Worm (Caenorhabditis elegans) whole organism, L4 larva: ENCODE measurements around the gene F28B12.1.

ENCODE experiments used
- F10B5.3 ChIP-seq: sonication (generic microtip); optimal IDR thresholded peaks from 2 replicates; lab custom pipeline; 2016; ENCODE audit warnings: mild to moderate bottlenecking, missing genetic modification characterization, missing compliant biosample characterization
- F26F4.8 ChIP-seq: fragments of 200-800 bp; sonication (Bioruptor generic); conservative IDR thresholded peaks from 2 replicates; pipeline ENCODE4 v1.3.6; 2022; ENCODE audit warnings: missing genetic modification characterization, missing compliant biosample characterization
- T20F7.1 ChIP-seq: fragments of 200-800 bp; sonication (Bioruptor generic); optimal IDR thresholded peaks from 2 replicates; lab custom pipeline; 2018; ENCODE audit warnings: mild to moderate bottlenecking, missing genetic modification characterization, missing compliant biosample characterization
- Y105C5A.15 ChIP-seq: fragments of 200-800 bp; sonication (Bioruptor generic); IDR thresholded peaks from 2 replicates; pipeline ENCODE4 v1.3.6; 2022; ENCODE audit warnings: missing genetic modification characterization, missing compliant biosample characterization
- aha-1 ChIP-seq: fragments of 150-350 bp; peaks from one replicate; lab custom pipeline; 2014; ENCODE audit warnings: missing biosample characterization, missing genetic modification characterization
- aly-2 ChIP-seq: sonication (generic microtip); optimal IDR thresholded peaks from 2 replicates; lab custom pipeline; 2018; ENCODE audit warnings: missing biosample characterization, missing genetic modification characterization
- ama-1 ChIP-seq: fragments of 150-350 bp; optimal IDR thresholded peaks from 2 replicates; lab custom pipeline; 2014; ENCODE audit warnings: inconsistent platforms, mixed read lengths
- ceh-20 ChIP-seq: fragments of 200-800 bp; sonication (Bioruptor generic); IDR thresholded peaks from 2 replicates; pipeline ENCODE4 v1.3.6; 2022; ENCODE audit warnings: missing genetic modification reagents, missing genetic modification characterization, missing compliant biosample characterization
- ces-1 ChIP-seq: fragments of 150-350 bp; sonication (generic microtip); optimal IDR thresholded peaks from 4 replicates; lab custom pipeline; 2014; ENCODE audit warnings: missing biosample characterization, missing genetic modification reagents, missing genetic modification characterization
- daf-12 ChIP-seq: fragments of 150-350 bp; optimal IDR thresholded peaks from 2 replicates; lab custom pipeline; 2014; ENCODE audit warnings: missing biosample characterization, missing genetic modification reagents, missing genetic modification characterization
- dmd-8 ChIP-seq: fragments of 200-800 bp; sonication (Bioruptor generic); IDR thresholded peaks from 2 replicates; pipeline ENCODE4 v1.3.6; 2022; ENCODE audit warnings: missing genetic modification characterization, missing compliant biosample characterization
- dpl-1 ChIP-seq: fragments of 150-350 bp; optimal IDR thresholded peaks from 2 replicates; lab custom pipeline; 2014; ENCODE audit warnings: missing biosample characterization, missing genetic modification reagents, missing genetic modification characterization
- dve-1 ChIP-seq: sonication (generic microtip); optimal IDR thresholded peaks from 2 replicates; lab custom pipeline; 2017; ENCODE audit warnings: antibody characterized with exemption, mild to moderate bottlenecking, missing genetic modification characterization, missing compliant biosample characterization; ENCODE audit not compliant: insufficient read depth
- egl-43 ChIP-seq: fragments of 200-800 bp; sonication (Bioruptor generic); IDR thresholded peaks from 2 replicates; pipeline ENCODE4 v1.3.6; 2022; ENCODE audit warnings: missing genetic modification reagents, missing genetic modification characterization, missing compliant biosample characterization
- fkh-10 ChIP-seq: fragments of 150-350 bp; optimal IDR thresholded peaks from 2 replicates; lab custom pipeline; 2014; ENCODE audit warnings: missing biosample characterization, missing genetic modification reagents, missing genetic modification characterization
- fos-1 ChIP-seq: fragments of 150-350 bp; optimal IDR thresholded peaks from 2 replicates; lab custom pipeline; 2014; ENCODE audit warnings: missing biosample characterization, missing genetic modification characterization
- hlh-11 ChIP-seq: fragments of 200-800 bp; sonication (Bioruptor generic); optimal IDR thresholded peaks from 2 replicates; lab custom pipeline; 2018; ENCODE audit warnings: mild to moderate bottlenecking, missing genetic modification characterization, missing compliant biosample characterization
- hlh-30 ChIP-seq: sonication (generic microtip); optimal IDR thresholded peaks from 2 replicates; lab custom pipeline; 2017; ENCODE audit warnings: antibody characterized with exemption, mild to moderate bottlenecking, missing genetic modification characterization, missing compliant biosample characterization; ENCODE audit not compliant: insufficient read depth
- jun-1 ChIP-seq: fragments of 150-350 bp; optimal IDR thresholded peaks from 2 replicates; lab custom pipeline; 2014; ENCODE audit warnings: missing biosample characterization, missing genetic modification reagents, missing genetic modification characterization
- lim-7 ChIP-seq: fragments of 200-800 bp; sonication (Bioruptor generic); IDR thresholded peaks from 2 replicates; pipeline ENCODE4 v1.3.6; 2022; ENCODE audit warnings: missing genetic modification characterization, missing compliant biosample characterization
- lin-39 ChIP-seq: fragments of 150-350 bp; optimal IDR thresholded peaks from 2 replicates; lab custom pipeline; 2014; ENCODE audit warnings: missing biosample characterization, missing genetic modification reagents, missing genetic modification characterization
- lir-3 ChIP-seq: sonication (generic microtip); optimal IDR thresholded peaks from 2 replicates; lab custom pipeline; 2016; ENCODE audit warnings: mild to moderate bottlenecking, missing genetic modification characterization, missing compliant biosample characterization
- lsy-2 ChIP-seq, 2 experiments: fragments of 150-350 bp in 1 of 2; sonication (generic microtip) in 1 of 2; optimal IDR thresholded peaks; 2 replicates each; lab custom pipeline; 2014 to 2017; ENCODE audit warnings: missing biosample characterization in 2 of 2, missing genetic modification characterization in 2 of 2
- madf-5 ChIP-seq, 2 experiments: fragments of 200-800 bp; sonication (Bioruptor generic); IDR thresholded peaks; 2 replicates each; pipeline ENCODE4 v1.3.6; 2022; ENCODE audit warnings: missing compliant biosample characterization in 2 of 2, missing genetic modification characterization in 2 of 2
- madf-9 ChIP-seq: fragments of 200-800 bp; sonication (Bioruptor generic); conservative IDR thresholded peaks from 2 replicates; pipeline ENCODE4 v1.3.6; 2022; ENCODE audit warnings: missing genetic modification reagents, missing genetic modification characterization, missing compliant biosample characterization
- mdt-29 ChIP-seq: fragments of 200-800 bp; sonication (Bioruptor generic); IDR thresholded peaks from 2 replicates; pipeline ENCODE4 v1.3.6; 2022; ENCODE audit warnings: missing genetic modification reagents, missing genetic modification characterization, missing compliant biosample characterization
- mep-1 ChIP-seq: fragments of 150-350 bp; sonication (generic microtip); optimal IDR thresholded peaks from 3 replicates; lab custom pipeline; 2014; ENCODE audit warnings: missing biosample characterization, missing genetic modification characterization
- nhr-11 ChIP-seq: fragments of 150-350 bp; optimal IDR thresholded peaks from 2 replicates; lab custom pipeline; 2014; ENCODE audit warnings: missing biosample characterization, missing genetic modification characterization
- nhr-28 ChIP-seq: fragments of 150-350 bp; optimal IDR thresholded peaks from 2 replicates; lab custom pipeline; 2014; ENCODE audit warnings: missing biosample characterization, missing genetic modification characterization
- nhr-76 ChIP-seq: fragments of 150-350 bp; optimal IDR thresholded peaks from 2 replicates; lab custom pipeline; 2014; ENCODE audit warnings: missing biosample characterization, missing genetic modification characterization
- pha-4 ChIP-seq, 2 experiments: fragments of 150-350 bp in 1 of 2; fragments of 200-800 bp in 1 of 2; sonication (Bioruptor generic) in 1 of 2; IDR thresholded peaks in 1 of 2; optimal IDR thresholded peaks in 1 of 2; 2 replicates each; pipeline versions ENCODE4 v1.3.6 to Lab custom; 2014 to 2022; ENCODE audit warnings: missing genetic modification characterization in 2 of 2, missing genetic modification reagents in 2 of 2, missing biosample characterization in 1 of 2, missing compliant biosample characterization in 1 of 2
- php-3 ChIP-seq: fragments of 200-800 bp; sonication (Bioruptor generic); IDR thresholded peaks from 2 replicates; pipeline ENCODE4 v1.3.6; 2022; ENCODE audit warnings: missing genetic modification reagents, missing genetic modification characterization, missing compliant biosample characterization
- pqm-1 ChIP-seq: sonication (generic microtip); optimal IDR thresholded peaks from 2 replicates; lab custom pipeline; 2017; ENCODE audit warnings: missing biosample characterization, missing genetic modification characterization
- rbr-2 ChIP-seq: sonication (generic microtip); optimal IDR thresholded peaks from 2 replicates; lab custom pipeline; 2016; ENCODE audit warnings: missing genotype, missing genetic modification characterization, missing compliant biosample characterization
- set-16 ChIP-seq: fragments of 200-800 bp; sonication (Bioruptor generic); IDR thresholded peaks from 2 replicates; pipeline ENCODE4 v1.3.6; 2022; ENCODE audit warnings: missing genetic modification reagents, missing genetic modification characterization, missing compliant biosample characterization
- spr-1 ChIP-seq: sonication (generic microtip); optimal IDR thresholded peaks from 2 replicates; lab custom pipeline; 2016; ENCODE audit warnings: mild to moderate bottlenecking, missing genetic modification characterization, missing compliant biosample characterization
- tra-1 ChIP-seq: fragments of 200-800 bp; sonication (Bioruptor generic); IDR thresholded peaks from 2 replicates; pipeline ENCODE4 v1.3.6; 2022; ENCODE audit warnings: missing genetic modification reagents, missing genetic modification characterization, missing compliant biosample characterization
- unc-62 ChIP-seq, 3 experiments: fragments of 150-350 bp in 1 of 3; sonication (generic microtip); optimal IDR thresholded peaks in 2 of 3; peaks in 1 of 3; 1 replicate in 1 of 3; 2 replicates in 2 of 3; lab custom pipeline; 2014 to 2017; ENCODE audit warnings: missing biosample characterization in 3 of 3, missing genetic modification characterization in 3 of 3, missing genetic modification reagents in 3 of 3, missing genotype in 1 of 3
- vab-7 ChIP-seq: fragments of 200-800 bp; sonication (Bioruptor generic); IDR thresholded peaks from 2 replicates; pipeline ENCODE4 v1.3.6; 2022; ENCODE audit warnings: missing genetic modification reagents, missing genetic modification characterization, missing compliant biosample characterization
- zag-1 ChIP-seq: fragments of 150-350 bp; optimal IDR thresholded peaks from 2 replicates; lab custom pipeline; 2014; ENCODE audit warnings: missing biosample characterization, missing genetic modification characterization
- zip-11 ChIP-seq: fragments of 200-800 bp; sonication (Bioruptor generic); IDR thresholded peaks from 2 replicates; pipeline ENCODE4 v1.3.6; 2022; ENCODE audit warnings: missing genetic modification characterization, missing compliant biosample characterization
- zip-2 ChIP-seq: fragments of 150-350 bp; optimal IDR thresholded peaks from 2 replicates; lab custom pipeline; 2014; ENCODE audit warnings: missing biosample characterization, missing genetic modification characterization
- ztf-7 ChIP-seq: fragments of 150-350 bp; optimal IDR thresholded peaks from 2 replicates; lab custom pipeline; 2014; ENCODE audit warnings: missing biosample characterization, missing genetic modification characterization

The F28B12.1 gene

ce11 chrII:5942593-5942992, at the start of gene F28B12.1:
TSS of gene F28B12.1 (plus strand) at chrII:5942927.
- TF ChIP-seq zip-11 (no peak), F10B5.3 (tag; lab: Kevin White, UChicago) (no peak), dve-1 (tag; lab: Kevin White, UChicago) (peak; percentile 28), rbr-2 (tag; lab: Kevin White, UChicago) (peak; percentile 10), ces-1 (GFP tag; lab: Kevin White, UChicago) (no peak), ztf-7 (no peak), Y105C5A.15 (GFP tag; lab: Robert Waterston, UW) (no peak), hlh-30 (peak; percentile 78), fkh-10 (GFP tag; lab: Kevin White, UChicago) (peak; percentile 16), mep-1 (tag; lab: Kevin White, UChicago) (peak; percentile 14), dpl-1 (GFP tag; lab: Kevin White, UChicago) (no peak), lsy-2 (tag; optimal IDR thresholded peaks at IDR 0.05; lab: Kevin White, UChicago) (peak in 1 of 2 experiments; percentile 35)
- TF ChIP-seq, all 104 proteins: peak for 6

- TF ChIP-seq madf-5 (GFP tag; IDR thresholded peaks at IDR 0.05; lab: Robert Waterston, UW) = no peak
- TF ChIP-seq nhr-11 = no peak
- no peak for TF ChIP-seq zag-1 (tag; lab: Kevin White, UChicago)
- no peak for TF ChIP-seq lin-39 (tag; lab: Kevin White, UChicago)
- TF ChIP-seq rbr-2 (tag; lab: Kevin White, UChicago) = no peak
- TF ChIP-seq mdt-29 = no peak
- no peak for TF ChIP-seq aly-2
- no peak for TF ChIP-seq egl-43
- no peak for TF ChIP-seq fos-1
- TF ChIP-seq F26F4.8 = no peak
- no peak for TF ChIP-seq dpl-1 (GFP tag; lab: Kevin White, UChicago)
- TF ChIP-seq hlh-11 (tag; lab: Kevin White, UChicago) = no peak
- no peak for TF ChIP-seq aha-1 (tag; lab: Kevin White, UChicago)
- no peak for TF ChIP-seq vab-7 (GFP tag; lab: Robert Waterston, UW)
- TF ChIP-seq dve-1 (tag; lab: Kevin White, UChicago) = no peak
- no peak for TF ChIP-seq spr-1
- no peak for TF ChIP-seq ama-1 (lab: Kevin White, UChicago)
- no peak for TF ChIP-seq nhr-28 (tag; lab: Kevin White, UChicago)
- no peak for TF ChIP-seq madf-9 (GFP tag; lab: Robert Waterston, UW)
Observed at ce11 chrII:5895870-5896269, 46.9 kb upstream of the F28B12.1 start, which contains the start of gene F59G1.4. TSS of gene F59G1.4 (plus strand) at chrII:5896170.

ce11 chrII:5896512-5896911, 46.2 kb upstream of the F28B12.1 start:
- TF ChIP-seq aha-1 (tag; lab: Kevin White, UChicago) (peak; percentile 74), nhr-11 (peak; percentile 66), mdt-29 (no peak)
- TF ChIP-seq, all 104 proteins: peak for 2

ce11 chrII:5899080-5899479, 43.6 kb upstream of the F28B12.1 start:
- no peak for TF ChIP-seq tra-1
- no peak for TF ChIP-seq ceh-20 (GFP tag; lab: Robert Waterston, UW)
- TF ChIP-seq daf-12 (tag; lab: Kevin White, UChicago) = no peak
- TF ChIP-seq jun-1 (tag; lab: Kevin White, UChicago) = no peak
- TF ChIP-seq pqm-1 (tag; lab: Kevin White, UChicago) = no peak
- TF ChIP-seq dve-1 (tag; lab: Kevin White, UChicago) = peak; percentile 15
- no peak for TF ChIP-seq pha-4 (GFP tag; IDR thresholded peaks at IDR 0.05; lab: Robert Waterston, UW)
- TF ChIP-seq pha-4 (tag; optimal IDR thresholded peaks at IDR 0.05; lab: Kevin White, UChicago) = peak; percentile 32
- TF ChIP-seq php-3 (GFP tag; lab: Robert Waterston, UW) = no peak
- TF ChIP-seq hlh-30 = peak; percentile 3
- TF ChIP-seq zip-2 (tag; lab: Kevin White, UChicago) = no peak
- no peak for TF ChIP-seq nhr-76 (tag; lab: Kevin White, UChicago)
- no peak for TF ChIP-seq T20F7.1 (GFP tag; lab: Kevin White, UChicago)
- TF ChIP-seq lir-3 (tag; lab: Kevin White, UChicago) = no peak
- peak; percentile 64 for TF ChIP-seq aha-1 (tag; lab: Kevin White, UChicago)
- no peak for TF ChIP-seq F10B5.3 (tag; lab: Kevin White, UChicago)
- TF ChIP-seq fos-1 = no peak
- peak; percentile 37; the same call in 1 of the 2 replicates for TF ChIP-seq set-16
- TF ChIP-seq lim-7 = no peak
- peak in 1 of 2 experiments; percentile 3 for TF ChIP-seq unc-62 (GFP tag; optimal IDR thresholded peaks at IDR 0.05 in 1 of 2; lab: Kevin White, UChicago)
- no peak for TF ChIP-seq unc-62 (tag; optimal IDR thresholded peaks at IDR 0.05; lab: Kevin White, UChicago)
- TF ChIP-seq hlh-11 (tag; lab: Kevin White, UChicago) = peak; percentile 67
- peak; percentile 28 for TF ChIP-seq nhr-28 (tag; lab: Kevin White, UChicago)
- no peak for TF ChIP-seq dmd-8 (GFP tag; lab: Robert Waterston, UW)
